Fruit fly (Drosophila melanogaster) whole organism, prepupa: ENCODE results near the gene CG18596.
A peak's percentile ranks its signal among the peaks of the same experiment; 100 is the strongest.

Source experiments
- Blimp-1 ChIP-seq: fragments of 200-800 bp; sonication (Bioruptor generic); optimal IDR thresholded peaks from 3 replicates; lab custom pipeline; 2017; ENCODE audit warnings: missing biosample characterization, missing genetic modification characterization, mild to moderate bottlenecking, moderate library complexity, missing genetic modification reagents
- CG10631 ChIP-seq: fragments of 200-800 bp; sonication (Bioruptor generic); optimal IDR thresholded peaks from 2 replicates; lab custom pipeline; 2016; ENCODE audit warnings: missing biosample characterization, missing genetic modification characterization
- CG10669 ChIP-seq: fragments of 200-800 bp; sonication (Bioruptor generic); optimal IDR thresholded peaks from 3 replicates; lab custom pipeline; 2018; ENCODE audit warnings: missing biosample characterization, mild to moderate bottlenecking, missing genetic modification characterization, moderate library complexity
- CG11762 ChIP-seq: fragments of 200-800 bp; sonication (Bioruptor generic); optimal IDR thresholded peaks from 3 replicates; lab custom pipeline; 2016; ENCODE audit warnings: missing biosample characterization, missing genetic modification characterization; ENCODE audit not compliant: insufficient read depth
- CG11902 ChIP-seq: fragments of 200-800 bp; sonication (Bioruptor generic); optimal IDR thresholded peaks from 3 replicates; lab custom pipeline; 2016; ENCODE audit warnings: missing biosample characterization, missing genetic modification characterization
- CG1621 ChIP-seq: fragments of 200-800 bp; sonication (Bioruptor generic); optimal IDR thresholded peaks from 3 replicates; lab custom pipeline; 2018; ENCODE audit warnings: missing biosample characterization, mild to moderate bottlenecking, missing genetic modification characterization
- CG16779 ChIP-seq: fragments of 200-800 bp; sonication (Bioruptor generic); optimal IDR thresholded peaks from 3 replicates; lab custom pipeline; 2017; ENCODE audit warnings: missing biosample characterization, mild to moderate bottlenecking, missing genetic modification characterization
- CG3032 ChIP-seq: fragments of 200-800 bp; optimal IDR thresholded peaks from 2 replicates; lab custom pipeline; 2019; ENCODE audit warnings: missing biosample characterization, mild to moderate bottlenecking, missing genetic modification characterization, moderate library complexity
- CG31627 ChIP-seq: fragments of 200-800 bp; sonication (Bioruptor generic); optimal IDR thresholded peaks from 3 replicates; lab custom pipeline; 2016; ENCODE audit warnings: missing biosample characterization, missing genetic modification characterization
- CG34406 ChIP-seq: fragments of 200-800 bp; sonication (Bioruptor generic); optimal IDR thresholded peaks from 3 replicates; lab custom pipeline; 2016; ENCODE audit warnings: missing biosample characterization, missing genetic modification characterization
- CG3919 ChIP-seq: fragments of 200-800 bp; sonication (Bioruptor generic); optimal IDR thresholded peaks from 3 replicates; lab custom pipeline; 2016; ENCODE audit warnings: missing biosample characterization, missing genetic modification characterization
- CG4318 ChIP-seq: fragments of 200-800 bp; sonication (Bioruptor generic); optimal IDR thresholded peaks from 3 replicates; lab custom pipeline; 2017; ENCODE audit warnings: missing biosample characterization, mild to moderate bottlenecking, missing genetic modification characterization
- CG6163 ChIP-seq: fragments of 200-800 bp; sonication (Bioruptor generic); IDR thresholded peaks from 3 replicates; pipeline ENCODE4 v1.3.6; 2022; ENCODE audit warnings: missing biosample characterization, missing genetic modification characterization
- CG6276 ChIP-seq: fragments of 200-800 bp; sonication (Bioruptor generic); optimal IDR thresholded peaks from 2 replicates; lab custom pipeline; 2017; ENCODE audit warnings: missing biosample characterization, mild to moderate bottlenecking, missing genetic modification characterization
- CG6792 ChIP-seq: fragments of 200-800 bp; sonication (Bioruptor generic); optimal IDR thresholded peaks from 3 replicates; lab custom pipeline; 2016; ENCODE audit warnings: missing biosample characterization, missing genetic modification characterization
- CG6808 ChIP-seq: fragments of 200-800 bp; sonication (Bioruptor generic); optimal IDR thresholded peaks from 3 replicates; lab custom pipeline; 2017; ENCODE audit warnings: missing biosample characterization, missing genetic modification characterization, mild to moderate bottlenecking, moderate library complexity, missing genetic modification reagents
- CG6854 ChIP-seq: fragments of 200-800 bp; sonication (Bioruptor generic); optimal IDR thresholded peaks from 2 replicates; lab custom pipeline; 2017; ENCODE audit warnings: missing biosample characterization, mild to moderate bottlenecking, missing genetic modification characterization
- CG8119 ChIP-seq: fragments of 200-800 bp; sonication (Bioruptor generic); IDR thresholded peaks from 3 replicates; pipeline ENCODE4 v1.3.6; 2022; ENCODE audit warnings: missing biosample characterization, missing genetic modification characterization
- CG8319 ChIP-seq: fragments of 200-800 bp; sonication (Bioruptor generic); optimal IDR thresholded peaks from 3 replicates; lab custom pipeline; 2016; ENCODE audit warnings: missing biosample characterization, missing genetic modification characterization
- CG8632 ChIP-seq: fragments of 200-800 bp; sonication (Bioruptor generic); optimal IDR thresholded peaks from 3 replicates; lab custom pipeline; 2016; ENCODE audit warnings: missing biosample characterization, missing genetic modification characterization
- CG9139 ChIP-seq: fragments of 200-800 bp; sonication (Bioruptor generic); optimal IDR thresholded peaks from 3 replicates; lab custom pipeline; 2017; ENCODE audit warnings: missing biosample characterization, mild to moderate bottlenecking, missing genetic modification characterization
- Eip78C ChIP-seq: fragments of 200-800 bp; sonication (Bioruptor generic); peaks from one replicate; lab custom pipeline; 2016; ENCODE audit warnings: missing biosample characterization, missing genetic modification characterization
- Eip93F ChIP-seq: fragments of 200-800 bp; sonication (Bioruptor generic); optimal IDR thresholded peaks from 2 replicates; lab custom pipeline; 2016; ENCODE audit warnings: missing biosample characterization, mild to moderate bottlenecking, missing genetic modification characterization
- Ets21C ChIP-seq: fragments of 200-800 bp; sonication (Bioruptor generic); optimal IDR thresholded peaks from 3 replicates; lab custom pipeline; 2016; ENCODE audit warnings: missing biosample characterization, missing genetic modification characterization
- Ets96B ChIP-seq: fragments of 200-800 bp; optimal IDR thresholded peaks from 2 replicates; lab custom pipeline; 2019; ENCODE audit warnings: missing biosample characterization, mild to moderate bottlenecking, missing genetic modification characterization, moderate library complexity
- Gug ChIP-seq: fragments of 200-800 bp; sonication (Bioruptor generic); IDR thresholded peaks from 2 replicates; pipeline ENCODE4 v1.3.6; 2022; ENCODE audit warnings: missing biosample characterization, missing genetic modification characterization
- Hr38 ChIP-seq: sonication (Bioruptor generic); optimal IDR thresholded peaks from 2 replicates; lab custom pipeline; 2016; ENCODE audit warnings: missing biosample characterization, missing genetic modification characterization
- Hr39 ChIP-seq: fragments of 200-800 bp; sonication (Bioruptor generic); optimal IDR thresholded peaks from 2 replicates; lab custom pipeline; 2016; ENCODE audit warnings: missing biosample characterization, missing genetic modification characterization
- Lpt ChIP-seq: fragments of 200-800 bp; sonication (Bioruptor generic); optimal IDR thresholded peaks from 3 replicates; lab custom pipeline; 2016; ENCODE audit warnings: missing biosample characterization, missing genetic modification characterization
- Met ChIP-seq: fragments of 200-800 bp; sonication (Bioruptor generic); optimal IDR thresholded peaks from 3 replicates; lab custom pipeline; 2016; ENCODE audit warnings: missing biosample characterization, missing genetic modification characterization
- OdsH ChIP-seq: fragments of 200-800 bp; sonication (Bioruptor generic); optimal IDR thresholded peaks from 3 replicates; lab custom pipeline; 2016; ENCODE audit warnings: missing biosample characterization, missing genetic modification characterization
- Smox ChIP-seq: fragments of 200-800 bp; sonication (Bioruptor generic); optimal IDR thresholded peaks from 3 replicates; lab custom pipeline; 2016; ENCODE audit warnings: missing biosample characterization, missing genetic modification characterization
- Sox102F ChIP-seq: fragments of 200-800 bp; sonication (Bioruptor generic); optimal IDR thresholded peaks from 2 replicates; lab custom pipeline; 2016; ENCODE audit warnings: missing biosample characterization, mild to moderate bottlenecking, missing genetic modification characterization
- Sox14 ChIP-seq: fragments of 200-800 bp; sonication (Bioruptor generic); optimal IDR thresholded peaks from 3 replicates; lab custom pipeline; 2016; ENCODE audit warnings: missing biosample characterization, missing genetic modification characterization
- Sox15 ChIP-seq: fragments of 200-800 bp; sonication (Bioruptor generic); optimal IDR thresholded peaks from 3 replicates; lab custom pipeline; 2016; ENCODE audit warnings: missing biosample characterization, missing genetic modification characterization
- cyc ChIP-seq: fragments of 200-800 bp; sonication (Bioruptor generic); optimal IDR thresholded peaks from 3 replicates; lab custom pipeline; 2016; ENCODE audit warnings: missing biosample characterization, missing genetic modification characterization
- dac ChIP-seq: fragments of 200-800 bp; sonication (Bioruptor generic); optimal IDR thresholded peaks from 2 replicates; lab custom pipeline; 2017; ENCODE audit warnings: missing biosample characterization, mild to moderate bottlenecking, missing genetic modification characterization
- dsx ChIP-seq: fragments of 200-800 bp; optimal IDR thresholded peaks from 3 replicates; lab custom pipeline; 2019; ENCODE audit warnings: missing biosample characterization, mild to moderate bottlenecking, missing genetic modification characterization, moderate library complexity; ENCODE audit not compliant: poor library complexity, severe bottlenecking
- eg ChIP-seq: fragments of 200-800 bp; sonication (Bioruptor generic); IDR thresholded peaks from 3 replicates; pipeline ENCODE4 v1.3.6; 2022; ENCODE audit warnings: missing biosample characterization, missing genetic modification characterization
- fd59A ChIP-seq: fragments of 200-800 bp; sonication (Bioruptor generic); optimal IDR thresholded peaks from 2 replicates; lab custom pipeline; 2017; ENCODE audit warnings: missing biosample characterization, mild to moderate bottlenecking, missing genetic modification characterization, missing genetic modification reagents
- fkh ChIP-seq: fragments of 200-800 bp; sonication (Bioruptor generic); optimal IDR thresholded peaks from 3 replicates; lab custom pipeline; 2017; ENCODE audit warnings: missing biosample characterization, mild to moderate bottlenecking, missing genetic modification characterization, moderate library complexity
- lz ChIP-seq: fragments of 200-800 bp; sonication (Bioruptor generic); optimal IDR thresholded peaks from 3 replicates; lab custom pipeline; 2016; ENCODE audit warnings: missing biosample characterization, missing genetic modification characterization
- pdm3 ChIP-seq: fragments of 200-800 bp; sonication (Bioruptor generic); optimal IDR thresholded peaks from 3 replicates; lab custom pipeline; 2016; ENCODE audit warnings: missing biosample characterization, missing genetic modification characterization
- salr ChIP-seq, 2 experiments: fragments of 200-800 bp; sonication (Bioruptor generic); optimal IDR thresholded peaks; 3 replicates each; lab custom pipeline; 2016 to 2018; ENCODE audit warnings: missing biosample characterization in 2 of 2, missing genetic modification characterization in 2 of 2, mild to moderate bottlenecking in 1 of 2
- spab ChIP-seq: fragments of 200-800 bp; sonication (Bioruptor generic); optimal IDR thresholded peaks from 2 replicates; lab custom pipeline; 2017; ENCODE audit warnings: missing biosample characterization, mild to moderate bottlenecking, missing genetic modification characterization, missing genetic modification reagents
- ss ChIP-seq, 2 experiments: fragments of 200-800 bp; sonication (Bioruptor generic); optimal IDR thresholded peaks; 2 replicates in 1 of 2; 3 replicates in 1 of 2; lab custom pipeline; 2017 to 2018; ENCODE audit warnings: mild to moderate bottlenecking in 2 of 2, missing biosample characterization in 2 of 2, missing genetic modification characterization in 2 of 2, moderate library complexity in 1 of 2
- svp ChIP-seq: fragments of 200-800 bp; sonication (Bioruptor generic); peaks from one replicate; lab custom pipeline; 2016; ENCODE audit warnings: missing biosample characterization, missing genetic modification characterization
- topi ChIP-seq: fragments of 200-800 bp; sonication (Bioruptor generic); optimal IDR thresholded peaks from 3 replicates; lab custom pipeline; 2016; ENCODE audit warnings: missing biosample characterization, missing genetic modification characterization
- vri ChIP-seq: fragments of 200-800 bp; sonication (Bioruptor generic); optimal IDR thresholded peaks from 3 replicates; lab custom pipeline; 2016; ENCODE audit warnings: missing biosample characterization, mild to moderate bottlenecking, missing genetic modification characterization

Gene CG18596

dm6 chr3R:22421618-22422017, 45.9 kb downstream of the CG18596 start (continued):
- TF ChIP-seq CG6808 (GFP tag; lab: Kevin White, UChicago) = peak; percentile 24
- peak; percentile 61 for TF ChIP-seq CG8319 (GFP tag; lab: Kevin White, UChicago)
- peak; percentile 68 for TF ChIP-seq CG11902 (GFP tag; lab: Kevin White, UChicago)
- no peak for TF ChIP-seq salr (GFP tag; optimal IDR thresholded peaks at IDR 0.05; lab: Kevin White, UChicago)
- no peak for TF ChIP-seq fkh (GFP tag; lab: Kevin White, UChicago)
- TF ChIP-seq CG16779 = peak; percentile 27
- TF ChIP-seq CG34406 (GFP tag; lab: Kevin White, UChicago) = peak; percentile 72
- TF ChIP-seq, all 60 proteins: peak for 41

dm6 chr3R:22423996-22424395, 48.3 kb downstream of the CG18596 start:
- peak; percentile 77 for TF ChIP-seq topi (GFP tag; lab: Kevin White, UChicago)
- no peak for TF ChIP-seq Sox15 (GFP tag; lab: Kevin White, UChicago)
- TF ChIP-seq Eip93F (GFP tag; lab: Kevin White, UChicago) = peak; percentile 42
- TF ChIP-seq CG10669 (GFP tag; lab: Kevin White, UChicago) = peak; percentile 45
- TF ChIP-seq spab (GFP tag; lab: Kevin White, UChicago) = no peak
- peak; percentile 88 for TF ChIP-seq svp (GFP tag; lab: Kevin White, UChicago)
- TF ChIP-seq CG8319 (GFP tag; lab: Kevin White, UChicago) = no peak
- TF ChIP-seq CG8119 (GFP tag; lab: Robert Waterston, UW) = 0 out of 3 replicates have a peak, but pooled peaks have one; percentile 30
- TF ChIP-seq Smox (GFP tag; lab: Kevin White, UChicago) = peak; percentile 61
- TF ChIP-seq cyc (GFP tag; lab: Kevin White, UChicago) = peak; percentile 59
- TF ChIP-seq Sox14 (GFP tag; lab: Kevin White, UChicago) = peak; percentile 66
- no peak for TF ChIP-seq Blimp-1 (GFP tag; lab: Kevin White, UChicago)
- TF ChIP-seq CG3919 (GFP tag; lab: Kevin White, UChicago) = peak; percentile 53
- peak; percentile 59 for TF ChIP-seq OdsH
- TF ChIP-seq CG34406 (GFP tag; lab: Kevin White, UChicago) = peak; percentile 66
- TF ChIP-seq Eip78C (GFP tag; lab: Kevin White, UChicago) = peak; percentile 92
- peak; percentile 69 for TF ChIP-seq Met (GFP tag; lab: Kevin White, UChicago)
- peak; percentile 60 for TF ChIP-seq lz
- TF ChIP-seq CG4318 (GFP tag; lab: Kevin White, UChicago) = no peak
- TF ChIP-seq CG3032 (tag; lab: Kevin White, UChicago) = peak; percentile 43
- peak; percentile 53 for TF ChIP-seq pdm3
- peak; percentile 15 for TF ChIP-seq CG6854 (GFP tag; lab: Kevin White, UChicago)
- TF ChIP-seq eg (GFP tag; lab: Robert Waterston, UW) = peak; percentile 48; the same call in 1 of the 3 replicates
- peak; percentile 63 for TF ChIP-seq CG8632 (GFP tag; lab: Kevin White, UChicago)
- TF ChIP-seq Gug = no peak
- no peak for TF ChIP-seq CG6276 (GFP tag; lab: Kevin White, UChicago)
- TF ChIP-seq Hr39 (GFP tag; lab: Kevin White, UChicago) = peak; percentile 34
- peak in 1 of 2 experiments; percentile 14 for TF ChIP-seq salr (GFP tag; optimal IDR thresholded peaks at IDR 0.05; lab: Kevin White, UChicago)
- TF ChIP-seq CG6808 (GFP tag; lab: Kevin White, UChicago) = peak; percentile 38
- TF ChIP-seq Sox102F = peak; percentile 67
- TF ChIP-seq dsx (GFP tag; lab: Kevin White, UChicago) = peak; percentile 38
- TF ChIP-seq CG31627 = peak; percentile 61
- TF ChIP-seq CG6163 = peak; percentile 73
- TF ChIP-seq Lpt (GFP tag; lab: Kevin White, UChicago) = no peak
- TF ChIP-seq CG9139 (GFP tag; lab: Kevin White, UChicago) = no peak
- TF ChIP-seq CG10631 (GFP tag; lab: Kevin White, UChicago) = peak; percentile 52
- no peak for TF ChIP-seq CG11762 (GFP tag; lab: Kevin White, UChicago)
- no peak for TF ChIP-seq vri (GFP tag; lab: Kevin White, UChicago)
- TF ChIP-seq Ets21C (GFP tag; lab: Kevin White, UChicago) = no peak
- no peak for TF ChIP-seq dac (GFP tag; lab: Kevin White, UChicago)
- TF ChIP-seq Hr38 (GFP tag; lab: Kevin White, UChicago) = no peak
- peak in 1 of 2 experiments; percentile 64 for TF ChIP-seq ss (GFP tag; optimal IDR thresholded peaks at IDR 0.05; lab: Kevin White, UChicago)
- TF ChIP-seq CG6792 (GFP tag; lab: Kevin White, UChicago) = peak; percentile 56
- TF ChIP-seq CG11902 (GFP tag; lab: Kevin White, UChicago) = peak; percentile 14
- TF ChIP-seq CG1621 = peak; percentile 1
- no peak for TF ChIP-seq fd59A
- TF ChIP-seq Ets96B (tag; lab: Kevin White, UChicago) = peak; percentile 54
